Worm (Caenorhabditis elegans) whole organism, mixed stage, embryonic: ENCODE data around the gene F27B3.8.

Experiments used
- bed-3 ChIP-seq: fragments of 200-800 bp; sonication (Bioruptor generic); optimal IDR thresholded peaks from 3 replicates; lab custom pipeline; 2018; ENCODE audit warnings: mild to moderate bottlenecking, missing genetic modification characterization, moderate library complexity, missing compliant biosample characterization
- blmp-1 ChIP-seq: fragments of 150-350 bp; optimal IDR thresholded peaks from 2 replicates; lab custom pipeline; 2014; ENCODE audit warnings: missing biosample characterization, missing genetic modification characterization
- ceh-39 ChIP-seq: fragments of 150-350 bp; optimal IDR thresholded peaks from 2 replicates; lab custom pipeline; 2014; ENCODE audit warnings: missing biosample characterization, missing genetic modification characterization
- ceh-83 ChIP-seq: fragments of 200-800 bp; sonication (Bioruptor generic); optimal IDR thresholded peaks from 2 replicates; lab custom pipeline; 2018; ENCODE audit warnings: mild to moderate bottlenecking, missing genetic modification characterization, missing compliant biosample characterization
- ces-1 ChIP-seq: fragments of 150-350 bp; optimal IDR thresholded peaks from 2 replicates; lab custom pipeline; 2014; ENCODE audit warnings: missing biosample characterization, missing genetic modification reagents, missing genetic modification characterization
- cnd-1 ChIP-seq: fragments of 200-800 bp; sonication (Bioruptor generic); optimal IDR thresholded peaks from 2 replicates; lab custom pipeline; 2018; ENCODE audit warnings: mild to moderate bottlenecking, missing genetic modification characterization, missing compliant biosample characterization
- drap-1 ChIP-seq: fragments of 200-800 bp; sonication (Bioruptor generic); optimal IDR thresholded peaks from 3 replicates; lab custom pipeline; 2018; ENCODE audit warnings: mild to moderate bottlenecking, missing genetic modification characterization, missing compliant biosample characterization
- flh-1 ChIP-seq: fragments of 200-800 bp; sonication (Bioruptor generic); optimal IDR thresholded peaks from 2 replicates; lab custom pipeline; 2018; ENCODE audit warnings: mild to moderate bottlenecking, missing genetic modification characterization, moderate library complexity, missing compliant biosample characterization
- ham-2 ChIP-seq: fragments of 200-800 bp; sonication (Bioruptor generic); optimal IDR thresholded peaks from 2 replicates; lab custom pipeline; 2018; ENCODE audit warnings: mild to moderate bottlenecking, missing genetic modification characterization, missing compliant biosample characterization
- hlh-1 ChIP-seq: fragments of 150-350 bp; optimal IDR thresholded peaks from 2 replicates; lab custom pipeline; 2014; ENCODE audit warnings: missing biosample characterization, missing genetic modification reagents, missing genetic modification characterization
- lin-13 ChIP-seq: fragments of 150-350 bp; optimal IDR thresholded peaks from 2 replicates; lab custom pipeline; 2014; ENCODE audit warnings: missing biosample characterization, missing genetic modification characterization
- lin-32 ChIP-seq: fragments of 200-800 bp; sonication (Bioruptor generic); optimal IDR thresholded peaks from 2 replicates; lab custom pipeline; 2018; ENCODE audit warnings: mild to moderate bottlenecking, missing genetic modification characterization, missing compliant biosample characterization
- lsy-2 ChIP-seq: fragments of 150-350 bp; optimal IDR thresholded peaks from 2 replicates; lab custom pipeline; 2014; ENCODE audit warnings: missing biosample characterization, missing genetic modification characterization
- mep-1 ChIP-seq: fragments of 150-350 bp; optimal IDR thresholded peaks from 2 replicates; lab custom pipeline; 2017; ENCODE audit warnings: missing biosample characterization, missing genetic modification reagents, missing genetic modification characterization, inconsistent platforms
- mls-2 ChIP-seq: sonication (generic microtip); optimal IDR thresholded peaks from 2 replicates; lab custom pipeline; 2016; ENCODE audit warnings: mild to moderate bottlenecking, missing genetic modification characterization, moderate library complexity, missing compliant biosample characterization
- nhr-2 ChIP-seq: fragments of 150-350 bp; optimal IDR thresholded peaks from 2 replicates; lab custom pipeline; 2014; ENCODE audit warnings: missing biosample characterization, missing genetic modification characterization
- nhr-237 ChIP-seq: fragments of 150-350 bp; optimal IDR thresholded peaks from 2 replicates; lab custom pipeline; 2014; ENCODE audit warnings: missing biosample characterization, missing genetic modification characterization
- nhr-28 ChIP-seq: fragments of 150-350 bp; optimal IDR thresholded peaks from 2 replicates; lab custom pipeline; 2014; ENCODE audit warnings: missing biosample characterization, missing genetic modification characterization
- nhr-76 ChIP-seq: sonication (generic microtip); optimal IDR thresholded peaks from 2 replicates; lab custom pipeline; 2017; ENCODE audit warnings: missing biosample characterization, missing genetic modification characterization
- pha-4 ChIP-seq: fragments of 150-350 bp; optimal IDR thresholded peaks from 2 replicates; lab custom pipeline; 2018; ENCODE audit warnings: missing biosample characterization, missing genetic modification reagents, missing genetic modification characterization
- sem-2 ChIP-seq: fragments of 200-800 bp; sonication (Bioruptor generic); optimal IDR thresholded peaks from 2 replicates; lab custom pipeline; 2018; ENCODE audit warnings: mild to moderate bottlenecking, missing genetic modification characterization, missing compliant biosample characterization
- snpc-4 ChIP-seq: fragments of 150-350 bp; optimal IDR thresholded peaks from 2 replicates; lab custom pipeline; 2014; ENCODE audit warnings: missing biosample characterization, missing genetic modification characterization
- sptf-1 ChIP-seq: sonication (generic microtip); optimal IDR thresholded peaks from 2 replicates; lab custom pipeline; 2017; ENCODE audit warnings: mild to moderate bottlenecking, missing genetic modification characterization, moderate library complexity, missing compliant biosample characterization
- tbx-8 ChIP-seq: fragments of 200-800 bp; sonication (Bioruptor generic); optimal IDR thresholded peaks from 2 replicates; lab custom pipeline; 2018; ENCODE audit warnings: mild to moderate bottlenecking, missing genetic modification characterization, moderate library complexity, missing compliant biosample characterization
- unc-120 ChIP-seq: sonication (generic microtip); optimal IDR thresholded peaks from 2 replicates; lab custom pipeline; 2017; ENCODE audit warnings: missing genetic modification characterization, missing compliant biosample characterization; ENCODE audit not compliant: poor library complexity, severe bottlenecking
- unc-39 ChIP-seq: fragments of 150-350 bp; optimal IDR thresholded peaks from 2 replicates; lab custom pipeline; 2014; ENCODE audit warnings: missing biosample characterization, missing genetic modification characterization
- unc-62 ChIP-seq: fragments of 150-350 bp; optimal IDR thresholded peaks from 2 replicates; lab custom pipeline; 2014; ENCODE audit warnings: missing biosample characterization, missing genetic modification reagents, missing genetic modification characterization
- zip-8 ChIP-seq: fragments of 150-350 bp; optimal IDR thresholded peaks from 2 replicates; lab custom pipeline; 2014; ENCODE audit warnings: missing biosample characterization, missing genetic modification characterization

F27B3.8 gene

DNA sequence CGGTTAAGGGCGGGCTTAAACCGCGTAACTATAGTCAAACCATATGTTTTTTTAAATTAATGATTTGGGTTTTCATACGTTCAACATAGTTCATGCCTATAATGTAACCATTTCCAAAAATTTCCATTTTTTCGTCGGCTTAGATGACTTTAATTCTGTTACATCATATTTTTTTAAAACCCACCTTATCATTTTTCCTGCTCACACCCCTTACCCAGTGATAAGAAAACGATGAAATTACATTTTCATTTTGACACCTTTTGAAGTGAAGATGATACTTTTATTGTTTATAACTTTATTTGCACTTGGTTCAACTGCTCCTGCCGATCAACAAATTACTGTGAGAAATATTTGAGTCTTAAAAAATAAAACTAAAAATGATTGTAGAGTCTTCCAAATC lies 32.8 kb downstream of the F27B3.8 start, which contains the start of gene ctsa-4.2:
ctsa-4.2 (plus strand) TSS at position 247 of the 400 bp plus-strand sequence.
- no peak for TF ChIP-seq bed-3 (GFP tag; lab: Kevin White, UChicago)
- TF ChIP-seq, all 35 proteins: peak for 0

DNA sequence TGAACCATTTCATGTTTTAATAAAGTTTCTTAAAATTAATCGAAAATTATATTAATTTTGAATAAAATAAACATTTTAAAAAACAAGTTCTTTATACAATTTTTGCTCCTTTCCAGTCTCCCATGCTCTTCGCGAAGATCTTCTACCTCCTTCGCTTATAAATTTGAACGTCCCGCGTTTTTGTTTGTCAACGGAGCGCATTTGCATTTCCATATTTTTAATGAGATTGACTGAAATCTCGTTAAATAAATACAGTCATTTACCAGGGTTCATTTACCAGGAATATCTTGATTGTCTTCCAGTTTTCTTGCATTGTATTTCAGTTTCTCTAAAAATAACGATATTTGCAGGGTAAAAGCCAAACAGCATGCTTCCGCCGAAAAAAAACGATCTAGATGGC lies 35.6 kb downstream of the F27B3.8 start, which contains the start of gene cmtr-2:
cmtr-2 (plus strand) TSS at position 351 of the 400 bp plus-strand sequence.
- TF ChIP-seq lsy-2 (peak; percentile 46), cnd-1 (tag; lab: Kevin White, UChicago) (no peak), lin-32 (GFP tag; lab: Kevin White, UChicago) (no peak), nhr-2 (tag; lab: Kevin White, UChicago) (peak; percentile 37), ceh-83 (GFP tag; lab: Kevin White, UChicago) (no peak), mep-1 (peak; percentile 44), snpc-4 (tag; lab: Kevin White, UChicago) (no peak), pha-4 (tag; lab: Kevin White, UChicago) (peak; percentile 22), ces-1 (GFP tag; lab: Kevin White, UChicago) (peak; percentile 96), tbx-8 (GFP tag; lab: Kevin White, UChicago) (no peak), blmp-1 (tag; lab: Kevin White, UChicago) (no peak)

DNA sequence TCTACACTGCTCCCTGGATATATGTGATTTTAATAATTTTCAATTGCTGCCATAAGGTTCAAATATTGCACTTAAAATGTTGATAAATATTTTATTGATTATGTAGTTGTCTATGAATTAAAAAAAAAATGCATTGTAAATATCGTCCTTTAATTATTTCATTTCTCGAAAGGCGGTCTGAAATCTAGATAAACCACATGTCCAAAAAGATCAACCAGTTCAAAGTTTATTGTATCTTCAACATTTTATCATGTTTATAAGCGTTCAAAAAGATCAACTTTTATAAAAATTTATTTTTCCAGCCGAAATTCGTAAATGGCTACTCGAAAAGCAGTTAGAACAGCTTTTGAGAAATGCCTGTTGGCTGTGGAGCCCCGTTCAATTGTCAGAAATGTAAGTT lies 40.5 kb downstream of the F27B3.8 start, which contains the start of gene C13B9.2:
C13B9.2 (plus strand) TSS at position 301 of the 400 bp plus-strand sequence.
- TF ChIP-seq lin-13 (tag; lab: Kevin White, UChicago), result no peak
- no peak for TF ChIP-seq ces-1 (GFP tag; lab: Kevin White, UChicago)
- no peak for TF ChIP-seq unc-39 (tag; lab: Kevin White, UChicago)
- TF ChIP-seq nhr-237 (tag; lab: Kevin White, UChicago), result no peak
- no peak for TF ChIP-seq ham-2 (GFP tag; lab: Kevin White, UChicago)
- no peak for TF ChIP-seq tbx-8 (GFP tag; lab: Kevin White, UChicago)

DNA sequence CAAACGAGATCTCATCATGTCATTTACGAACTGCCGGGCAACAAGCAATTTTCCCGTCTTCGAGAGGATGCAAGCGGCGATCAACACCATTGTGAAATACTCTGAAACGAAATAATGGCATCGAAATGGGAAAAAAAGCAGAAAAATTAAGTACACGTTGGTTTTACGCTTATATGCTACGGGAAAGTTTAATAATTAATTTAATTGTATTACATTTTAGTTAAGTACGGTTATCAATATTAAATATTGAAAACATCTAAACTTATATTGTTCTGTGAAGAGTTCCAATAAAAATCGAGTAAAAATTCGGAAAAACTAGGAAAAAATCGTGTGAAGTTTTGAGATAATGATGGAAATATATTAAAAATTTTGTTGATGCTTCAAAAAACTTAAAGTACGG lies 45.4 kb downstream of the F27B3.8 start, which contains the start of gene copd-1:
copd-1 (minus strand) TSS at position 101 of the 400 bp plus-strand sequence.
- no peak for TF ChIP-seq nhr-76 (tag; lab: Kevin White, UChicago)
- TF ChIP-seq nhr-2 (tag; lab: Kevin White, UChicago), result no peak
- no peak for TF ChIP-seq flh-1 (GFP tag; lab: Kevin White, UChicago)
- no peak for TF ChIP-seq ceh-39 (tag; lab: Kevin White, UChicago)
- TF ChIP-seq lsy-2, result no peak
- TF ChIP-seq zip-8 (tag; lab: Kevin White, UChicago), result no peak
- no peak for TF ChIP-seq mep-1
- TF ChIP-seq lin-32 (GFP tag; lab: Kevin White, UChicago), result no peak
- TF ChIP-seq hlh-1 (tag; lab: Kevin White, UChicago), result no peak
- TF ChIP-seq unc-62 (GFP tag; lab: Kevin White, UChicago), result no peak
- TF ChIP-seq sem-2, result no peak
- no peak for TF ChIP-seq unc-39 (tag; lab: Kevin White, UChicago)

DNA sequence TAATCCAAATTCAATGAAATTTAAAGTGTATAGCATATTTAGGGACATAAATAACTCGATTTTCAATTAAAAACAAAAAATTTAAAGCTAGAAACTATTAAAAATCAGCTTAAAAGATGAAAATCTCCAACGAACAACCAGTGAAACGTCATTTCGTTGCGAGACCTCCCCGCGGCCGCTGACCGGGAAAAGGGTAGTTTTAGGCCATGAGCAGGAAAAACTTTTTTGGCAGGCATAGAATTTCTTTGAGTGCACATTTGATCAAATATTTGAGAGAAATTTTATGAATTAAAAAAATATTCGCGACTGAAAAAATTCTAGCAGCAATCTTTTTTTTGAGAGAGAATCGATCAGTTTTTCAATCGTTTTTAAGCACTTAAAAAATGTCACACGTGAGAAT lies 45.8 kb downstream of the F27B3.8 start:
- no peak for TF ChIP-seq unc-120 (tag; lab: Kevin White, UChicago)
- no peak for TF ChIP-seq drap-1
- no peak for TF ChIP-seq pha-4 (tag; lab: Kevin White, UChicago)
- no peak for TF ChIP-seq unc-62 (GFP tag; lab: Kevin White, UChicago)
- no peak for TF ChIP-seq hlh-1 (tag; lab: Kevin White, UChicago)
- no peak for TF ChIP-seq sptf-1
- no peak for TF ChIP-seq nhr-28 (tag; lab: Kevin White, UChicago)
- TF ChIP-seq lin-32 (GFP tag; lab: Kevin White, UChicago), result no peak
- no peak for TF ChIP-seq mls-2 (tag; lab: Kevin White, UChicago)
- TF ChIP-seq zip-8 (tag; lab: Kevin White, UChicago), result no peak
- no peak for TF ChIP-seq nhr-2 (tag; lab: Kevin White, UChicago)
- TF ChIP-seq mep-1, result peak; percentile 52
- TF ChIP-seq lsy-2, result peak; percentile 32
- no peak for TF ChIP-seq tbx-8 (GFP tag; lab: Kevin White, UChicago)
- TF ChIP-seq ceh-39 (tag; lab: Kevin White, UChicago), result no peak
- TF ChIP-seq bed-3 (GFP tag; lab: Kevin White, UChicago), result no peak
